Worm (Caenorhabditis elegans) whole organism, young adult: Measurements from ENCODE around the gene C53B4.3.

Experiments
- B0336.3 ChIP-seq: fragments of 200-800 bp; sonication (Bioruptor generic); IDR thresholded peaks from 2 replicates; pipeline ENCODE4 v1.3.6; 2022; ENCODE audit warnings: missing genetic modification characterization, missing compliant biosample characterization
- C06A6.2 ChIP-seq: fragments of 200-800 bp; sonication (Bioruptor generic); conservative IDR thresholded peaks from 2 replicates; pipeline ENCODE4 v1.3.6; 2022; ENCODE audit warnings: missing genetic modification characterization, missing compliant biosample characterization
- C17E4.6 ChIP-seq: fragments of 200-800 bp; sonication (Bioruptor generic); IDR thresholded peaks from 2 replicates; pipeline ENCODE4 v1.3.6; 2022; ENCODE audit warnings: missing genetic modification reagents, missing genetic modification characterization, missing compliant biosample characterization
- D2030.7 ChIP-seq: fragments of 200-800 bp; sonication (Bioruptor generic); IDR thresholded peaks from 2 replicates; pipeline ENCODE4 v1.3.6; 2022; ENCODE audit warnings: missing genetic modification reagents, missing genetic modification characterization, missing compliant biosample characterization
- F10E7.11 ChIP-seq: sonication (generic microtip); optimal IDR thresholded peaks from 2 replicates; lab custom pipeline; 2017; ENCODE audit warnings: mild to moderate bottlenecking, missing genetic modification characterization, moderate library complexity, missing compliant biosample characterization
- F23B12.7 ChIP-seq: sonication (generic microtip); optimal IDR thresholded peaks from 2 replicates; lab custom pipeline; 2017; ENCODE audit warnings: missing genetic modification characterization, mild to moderate bottlenecking, missing compliant biosample characterization, antibody characterized with exemption, moderate library complexity; ENCODE audit not compliant: insufficient read depth
- T26A5.8 ChIP-seq: sonication (generic microtip); optimal IDR thresholded peaks from 2 replicates; lab custom pipeline; 2016; ENCODE audit warnings: missing genetic modification characterization, missing compliant biosample characterization
- Y56A3A.18 ChIP-seq: fragments of 200-800 bp; sonication (Bioruptor generic); IDR thresholded peaks from 2 replicates; pipeline ENCODE4 v1.3.6; 2022; ENCODE audit warnings: missing genetic modification reagents, missing genetic modification characterization, missing compliant biosample characterization
- Y67H2A.10 ChIP-seq: fragments of 200-800 bp; sonication (Bioruptor generic); conservative IDR thresholded peaks from 2 replicates; pipeline ENCODE4 v1.3.6; 2022; ENCODE audit warnings: missing genetic modification reagents, missing genetic modification characterization, missing compliant biosample characterization
- ZK185.1 ChIP-seq: sonication (generic microtip); optimal IDR thresholded peaks from 2 replicates; lab custom pipeline; 2016; ENCODE audit warnings: mild to moderate bottlenecking, missing genetic modification characterization, missing compliant biosample characterization; ENCODE audit not compliant: poor library complexity, severe bottlenecking
- ama-1 ChIP-seq, 3 experiments: fragments of 150-350 bp in 1 of 3; sonication (generic microtip) in 2 of 3; optimal IDR thresholded peaks; 2 replicates each; lab custom pipeline; 2014 to 2018; ENCODE audit warnings: missing biosample characterization in 2 of 3, missing genetic modification characterization in 2 of 3, missing genetic modification reagents in 2 of 3
- athp-1 ChIP-seq: sonication (generic microtip); optimal IDR thresholded peaks from 2 replicates; lab custom pipeline; 2017; ENCODE audit warnings: mild to moderate bottlenecking, missing genetic modification characterization, missing compliant biosample characterization
- attf-3 ChIP-seq: fragments of 200-800 bp; sonication (Bioruptor generic); conservative IDR thresholded peaks from 2 replicates; pipeline ENCODE4 v1.3.6; 2022; ENCODE audit warnings: missing genetic modification reagents, missing genetic modification characterization, missing compliant biosample characterization
- bed-1 ChIP-seq: fragments of 200-800 bp; sonication (Bioruptor generic); IDR thresholded peaks from 2 replicates; pipeline ENCODE4 v1.3.6; 2022; ENCODE audit warnings: missing genetic modification reagents, missing genetic modification characterization, missing compliant biosample characterization
- bed-2 ChIP-seq: fragments of 200-800 bp; sonication (Bioruptor generic); IDR thresholded peaks from 2 replicates; pipeline ENCODE4 v1.3.6; 2022; ENCODE audit warnings: missing genetic modification reagents, missing genetic modification characterization, missing compliant biosample characterization
- cebp-1 ChIP-seq, 2 experiments: fragments of 200-800 bp in 1 of 2; sonication (Bioruptor generic) in 1 of 2; sonication (generic microtip) in 1 of 2; IDR thresholded peaks in 1 of 2; optimal IDR thresholded peaks in 1 of 2; 2 replicates each; pipeline versions ENCODE4 v1.3.6 to Lab custom; 2017 to 2022; ENCODE audit warnings: missing compliant biosample characterization in 2 of 2, missing genetic modification characterization in 2 of 2, mild to moderate bottlenecking in 1 of 2, missing genetic modification reagents in 1 of 2, moderate library complexity in 1 of 2
- ceh-100 ChIP-seq: fragments of 200-800 bp; sonication (Bioruptor generic); IDR thresholded peaks from 2 replicates; pipeline ENCODE4 v1.3.6; 2022; ENCODE audit warnings: missing genetic modification reagents, missing genetic modification characterization, missing compliant biosample characterization
- ceh-27 ChIP-seq: fragments of 200-800 bp; sonication (Bioruptor generic); optimal IDR thresholded peaks from 2 replicates; lab custom pipeline; 2018; ENCODE audit warnings: mild to moderate bottlenecking, missing genetic modification characterization, moderate library complexity, missing compliant biosample characterization
- ceh-40 ChIP-seq: fragments of 200-800 bp; sonication (Bioruptor generic); IDR thresholded peaks from 2 replicates; pipeline ENCODE4 v1.3.6; 2022; ENCODE audit warnings: missing genetic modification characterization, missing compliant biosample characterization
- efl-1 ChIP-seq: fragments of 150-350 bp; optimal IDR thresholded peaks from 2 replicates; lab custom pipeline; 2014; ENCODE audit warnings: missing biosample characterization, missing genetic modification reagents, missing genetic modification characterization
- him-1 ChIP-seq: sonication (generic microtip); optimal IDR thresholded peaks from 2 replicates; lab custom pipeline; 2016; ENCODE audit warnings: missing genotype, missing genetic modification reagents, missing genetic modification characterization, missing compliant biosample characterization
- hmg-1.2 ChIP-seq: fragments of 200-800 bp; sonication (Bioruptor generic); IDR thresholded peaks from 2 replicates; pipeline ENCODE4 v1.3.6; 2022; ENCODE audit warnings: missing genetic modification reagents, missing genetic modification characterization, missing compliant biosample characterization
- hmg-20 ChIP-seq: fragments of 200-800 bp; sonication (Bioruptor generic); IDR thresholded peaks from 2 replicates; pipeline ENCODE4 v1.3.6; 2022; ENCODE audit warnings: missing genetic modification reagents, missing genetic modification characterization, missing compliant biosample characterization
- let-607 ChIP-seq, 2 experiments: fragments of 200-800 bp in 1 of 2; sonication (Bioruptor generic) in 1 of 2; sonication (generic microtip) in 1 of 2; optimal IDR thresholded peaks; 2 replicates each; lab custom pipeline; 2016 to 2018; ENCODE audit warnings: mild to moderate bottlenecking in 2 of 2, missing compliant biosample characterization in 2 of 2, missing genetic modification characterization in 2 of 2, moderate library complexity in 2 of 2, missing genotype in 1 of 2
- lin-40 ChIP-seq: sonication (generic microtip); optimal IDR thresholded peaks from 2 replicates; lab custom pipeline; 2016; ENCODE audit warnings: missing genetic modification characterization, mild to moderate bottlenecking, missing compliant biosample characterization, missing genotype, missing genetic modification reagents
- lsy-27 ChIP-seq: sonication (generic microtip); optimal IDR thresholded peaks from 2 replicates; lab custom pipeline; 2017; ENCODE audit warnings: missing genetic modification characterization, mild to moderate bottlenecking, missing compliant biosample characterization, antibody characterized with exemption, missing genotype, borderline replicate concordance; ENCODE audit not compliant: insufficient read depth
- madf-3 ChIP-seq: fragments of 200-800 bp; sonication (Bioruptor generic); IDR thresholded peaks from 2 replicates; pipeline ENCODE4 v1.3.6; 2022; ENCODE audit warnings: missing genetic modification reagents, missing genetic modification characterization, missing compliant biosample characterization
- madf-8 ChIP-seq: fragments of 200-800 bp; sonication (Bioruptor generic); conservative IDR thresholded peaks from 2 replicates; pipeline ENCODE4 v1.3.6; 2022; ENCODE audit warnings: missing genetic modification reagents, missing genetic modification characterization, missing compliant biosample characterization
- nhr-80 ChIP-seq: sonication (generic microtip); optimal IDR thresholded peaks from 2 replicates; lab custom pipeline; 2016; ENCODE audit warnings: missing genetic modification characterization, missing compliant biosample characterization
- rcor-1 ChIP-seq: fragments of 200-800 bp; sonication (Bioruptor generic); IDR thresholded peaks from 2 replicates; pipeline ENCODE4 v1.3.6; 2022; ENCODE audit warnings: missing genetic modification reagents, missing genetic modification characterization, missing compliant biosample characterization
- rec-8 ChIP-seq, 2 experiments: sonication (generic microtip); optimal IDR thresholded peaks; 2 replicates each; lab custom pipeline; 2016; ENCODE audit warnings: mild to moderate bottlenecking in 2 of 2, missing genetic modification characterization in 2 of 2, missing genetic modification reagents in 2 of 2, missing genotype in 2 of 2, missing biosample characterization in 1 of 2, missing compliant biosample characterization in 1 of 2, moderate library complexity in 1 of 2
- sdz-38 ChIP-seq: sonication (generic microtip); optimal IDR thresholded peaks from 2 replicates; lab custom pipeline; 2016; ENCODE audit warnings: missing genotype, missing genetic modification characterization, missing compliant biosample characterization
- snpc-1.3 ChIP-seq: sonication (generic microtip); optimal IDR thresholded peaks from 2 replicates; lab custom pipeline; 2017; ENCODE audit warnings: missing genetic modification characterization, mild to moderate bottlenecking, missing compliant biosample characterization, antibody characterized with exemption, moderate library complexity, missing genotype, missing genetic modification reagents; ENCODE audit not compliant: insufficient read depth
- tbp1 ChIP-seq: fragments of 200-800 bp; sonication (Bioruptor generic); optimal IDR thresholded peaks from 2 replicates; lab custom pipeline; 2018; ENCODE audit warnings: mild to moderate bottlenecking, missing genetic modification characterization, missing compliant biosample characterization
- tlf-1 ChIP-seq: fragments of 200-800 bp; sonication (Bioruptor generic); optimal IDR thresholded peaks from 2 replicates; lab custom pipeline; 2018; ENCODE audit warnings: mild to moderate bottlenecking, missing genetic modification characterization, missing compliant biosample characterization
- ztf-22 ChIP-seq: fragments of 200-800 bp; sonication (Bioruptor generic); optimal IDR thresholded peaks from 2 replicates; lab custom pipeline; 2018; ENCODE audit warnings: mild to moderate bottlenecking, missing genetic modification characterization, moderate library complexity, missing compliant biosample characterization
- ztf-28 ChIP-seq: fragments of 200-800 bp; sonication (Bioruptor generic); IDR thresholded peaks from 2 replicates; pipeline ENCODE4 v1.3.6; 2022; ENCODE audit warnings: missing genetic modification reagents, missing genetic modification characterization, missing compliant biosample characterization

The C53B4.3 gene

ce11 chrIV:8956189-8956588 lies 17.3 kb downstream of the C53B4.3 start, which contains the start of gene tpra-1:
tpra-1 (plus strand) TSS chrIV:8956489.
- TF ChIP-seq ZK185.1 (tag; lab: Kevin White, UChicago) (no peak), F23B12.7 (tag; lab: Kevin White, UChicago) (no peak), cebp-1 (GFP tag; IDR thresholded peaks at IDR 0.05; lab: Robert Waterston, UW) (no peak), cebp-1 (tag; optimal IDR thresholded peaks at IDR 0.05; lab: Kevin White, UChicago) (no peak), Y56A3A.18 (GFP tag; lab: Robert Waterston, UW) (no peak), rec-8 (tag; optimal IDR thresholded peaks at IDR 0.05; lab: Kevin White, UChicago) (no peak), attf-3 (GFP tag; lab: Robert Waterston, UW) (no peak), madf-3 (GFP tag; lab: Robert Waterston, UW) (no peak), ztf-28 (GFP tag; lab: Robert Waterston, UW) (no peak), efl-1 (no peak), hmg-20 (no peak), ama-1 (optimal IDR thresholded peaks at IDR 0.05; lab: Kevin White, UChicago) (no peak), ama-1 (GFP tag; optimal IDR thresholded peaks at IDR 0.05; lab: Kevin White, UChicago) (no peak), bed-2 (no peak), C06A6.2 (GFP tag; lab: Robert Waterston, UW) (no peak), ztf-22 (GFP tag; lab: Kevin White, UChicago) (no peak), him-1 (tag; lab: Kevin White, UChicago) (no peak), D2030.7 (GFP tag; lab: Robert Waterston, UW) (no peak)

DNA sequence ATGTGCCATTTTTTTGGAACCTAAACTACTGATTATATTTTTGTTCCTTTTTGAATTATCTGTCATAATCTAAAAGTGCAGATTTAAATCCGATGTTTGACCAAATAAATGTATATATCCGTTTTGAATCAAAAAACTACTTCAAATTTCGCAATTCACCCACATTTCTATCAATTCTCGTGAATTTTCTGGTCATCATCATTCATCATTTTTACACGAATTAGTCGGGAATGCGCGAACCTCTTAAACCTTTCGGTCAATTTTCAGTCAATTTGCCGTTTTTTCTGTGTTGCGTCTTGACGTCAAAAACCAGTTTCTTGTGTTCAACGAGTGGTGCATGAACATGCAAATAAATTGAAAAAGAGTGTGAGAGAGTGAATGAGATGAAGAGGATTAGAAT lies 19.4 kb downstream of the C53B4.3 start:
- no peak for TF ChIP-seq sdz-38
- no peak for TF ChIP-seq ceh-100 (GFP tag; lab: Robert Waterston, UW)
- no peak for TF ChIP-seq B0336.3 (GFP tag; lab: Robert Waterston, UW)
- peak; percentile 14 for TF ChIP-seq lin-40 (tag; lab: Kevin White, UChicago)
- TF ChIP-seq snpc-1.3 (tag; lab: Kevin White, UChicago) = no peak
- TF ChIP-seq bed-1 = no peak
- no peak for TF ChIP-seq cebp-1 (GFP tag; IDR thresholded peaks at IDR 0.05; lab: Robert Waterston, UW)
- peak; percentile 74 for TF ChIP-seq cebp-1 (tag; optimal IDR thresholded peaks at IDR 0.05; lab: Kevin White, UChicago)

DNA sequence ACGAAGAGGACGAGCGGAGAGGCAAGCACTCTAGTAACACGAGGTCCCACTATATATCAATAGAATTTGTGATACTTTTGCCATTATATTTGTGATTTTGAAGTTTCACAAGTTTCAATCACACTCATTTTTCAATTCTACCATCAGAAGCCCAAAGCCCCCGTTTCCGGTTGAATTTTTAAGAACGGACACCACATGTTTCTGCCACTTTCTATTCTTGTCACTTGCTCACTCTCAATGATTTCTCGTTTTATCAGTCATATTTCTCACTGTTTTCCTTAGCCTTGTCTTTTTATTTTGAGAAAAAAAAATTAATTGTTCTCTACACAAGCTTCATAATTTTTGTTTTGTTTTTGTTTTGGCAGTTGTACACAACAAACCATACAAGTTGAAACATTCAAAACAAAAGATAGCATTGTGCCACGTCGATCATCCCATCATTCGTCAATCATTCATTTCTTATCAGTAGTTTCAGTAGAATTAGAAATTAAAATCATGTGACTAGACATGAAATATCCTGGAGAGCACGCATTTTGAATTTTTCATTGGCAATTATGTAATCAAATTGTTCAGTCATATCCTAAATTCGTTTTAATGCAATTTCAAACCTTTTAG lies 21.5 kb downstream of the C53B4.3 start:
- TF ChIP-seq bed-2 = no peak
- TF ChIP-seq ceh-40 (GFP tag; lab: Robert Waterston, UW) = no peak
- no peak for TF ChIP-seq lsy-27
- peak; percentile 66 for TF ChIP-seq nhr-80 (tag; lab: Kevin White, UChicago)
- TF ChIP-seq C17E4.6 (GFP tag; lab: Robert Waterston, UW) = no peak
- TF ChIP-seq rcor-1 (GFP tag; lab: Robert Waterston, UW) = no peak
- peak; percentile 63 to 85 for TF ChIP-seq let-607 (tag; optimal IDR thresholded peaks at IDR 0.05; lab: Kevin White, UChicago)
- TF ChIP-seq cebp-1 (GFP tag; IDR thresholded peaks at IDR 0.05; lab: Robert Waterston, UW) = no peak
- TF ChIP-seq cebp-1 (tag; optimal IDR thresholded peaks at IDR 0.05; lab: Kevin White, UChicago) = peak; percentile 8
- TF ChIP-seq, all 124 proteins: peak for 3

- TF ChIP-seq tbp1 = peak; percentile 45
- peak; percentile 32 for TF ChIP-seq tlf-1
- peak; percentile 70 for TF ChIP-seq ceh-27 (GFP tag; lab: Kevin White, UChicago)
- TF ChIP-seq T26A5.8 (tag; lab: Kevin White, UChicago) = no peak
- TF ChIP-seq let-607 (tag; optimal IDR thresholded peaks at IDR 0.05; lab: Kevin White, UChicago) = peak in 1 of 2 experiments; percentile 68
- TF ChIP-seq cebp-1 (GFP tag; IDR thresholded peaks at IDR 0.05; lab: Robert Waterston, UW) = 0 out of 2 replicates have a peak, but pooled peaks have one; percentile 29
- TF ChIP-seq cebp-1 (tag; optimal IDR thresholded peaks at IDR 0.05; lab: Kevin White, UChicago) = peak; percentile 82
- TF ChIP-seq Y67H2A.10 = no peak
- no peak for TF ChIP-seq F23B12.7 (tag; lab: Kevin White, UChicago)
- TF ChIP-seq athp-1 (tag; lab: Kevin White, UChicago) = no peak
- peak; percentile 66 for TF ChIP-seq nhr-80 (tag; lab: Kevin White, UChicago)
- no peak for TF ChIP-seq madf-8 (GFP tag; lab: Robert Waterston, UW)
- TF ChIP-seq F10E7.11 (tag; lab: Kevin White, UChicago) = no peak
- peak; percentile 56 for TF ChIP-seq hmg-1.2 (GFP tag; lab: Robert Waterston, UW)
These were observed 24.2 kb downstream of the C53B4.3 start for ce11 chrIV:8949078-8950039.
